Worm (Caenorhabditis elegans) whole organism, L2 larva: ENCODE measurements around the gene T07A9.14.
A peak's percentile ranks its signal among the peaks of the same experiment; 100 is the strongest.

Experiments
- blmp-1 ChIP-seq: sonication (generic microtip); optimal IDR thresholded peaks from 2 replicates; lab custom pipeline; 2017; ENCODE audit warnings: missing genetic modification characterization, mild to moderate bottlenecking, missing compliant biosample characterization, antibody characterized with exemption, moderate library complexity; ENCODE audit not compliant: insufficient read depth
- gmeb-1 ChIP-seq: fragments of 150-350 bp; optimal IDR thresholded peaks from 2 replicates; lab custom pipeline; 2014; ENCODE audit warnings: missing biosample characterization, missing genetic modification characterization
- lin-39 ChIP-seq: fragments of 150-350 bp; optimal IDR thresholded peaks from 2 replicates; lab custom pipeline; 2014; ENCODE audit warnings: missing biosample characterization, missing genetic modification reagents, missing genetic modification characterization
- lsy-2 ChIP-seq, 2 experiments: fragments of 150-350 bp in 1 of 2; sonication (generic microtip) in 1 of 2; optimal IDR thresholded peaks; 2 replicates each; lab custom pipeline; 2014 to 2017; ENCODE audit warnings: missing biosample characterization in 2 of 2, missing genetic modification characterization in 2 of 2
- snpc-4 ChIP-seq: fragments of 150-350 bp; optimal IDR thresholded peaks from 2 replicates; lab custom pipeline; 2014; ENCODE audit warnings: missing biosample characterization, missing genetic modification characterization
- unc-62 ChIP-seq: fragments of 150-350 bp; optimal IDR thresholded peaks from 2 replicates; lab custom pipeline; 2014; ENCODE audit warnings: missing biosample characterization, missing genetic modification reagents, missing genetic modification characterization
- ztf-11 ChIP-seq: sonication (generic microtip); optimal IDR thresholded peaks from 2 replicates; lab custom pipeline; 2017; ENCODE audit warnings: missing biosample characterization, missing genetic modification characterization

DNA sequence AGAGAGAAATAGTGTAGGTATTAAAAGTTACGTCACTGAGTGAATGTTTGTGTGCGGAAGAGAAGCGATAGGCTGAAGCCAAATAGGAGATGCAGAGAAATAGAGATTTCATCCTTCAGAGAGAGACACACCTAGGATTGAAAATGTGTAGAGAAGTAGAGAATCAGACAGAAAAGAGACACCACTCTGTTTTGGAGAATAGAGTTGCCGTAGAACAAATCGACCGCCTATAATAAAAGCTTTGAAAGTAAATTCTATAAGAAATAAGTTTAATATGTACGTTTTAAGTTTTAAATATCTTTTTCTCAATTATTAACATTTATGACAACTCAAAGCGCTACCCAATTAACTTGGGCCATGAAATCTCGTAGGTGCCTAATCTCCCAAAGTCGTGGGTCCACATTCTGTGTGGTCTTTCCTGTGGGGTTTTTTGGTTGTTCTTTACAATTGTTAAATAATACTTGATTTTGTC lies 24.0 kb downstream of the T07A9.14 start, which contains the start of gene T07A9.12:
- TF ChIP-seq blmp-1 (tag; lab: Kevin White, UChicago): peak; percentile 32
- TF ChIP-seq unc-62 (GFP tag; lab: Kevin White, UChicago): no peak
- TF ChIP-seq ztf-11 (tag; lab: Kevin White, UChicago): no peak
- peak; percentile 51 to 86 for TF ChIP-seq lsy-2 (tag; optimal IDR thresholded peaks at IDR 0.05; lab: Kevin White, UChicago)
- peak; percentile 41 for TF ChIP-seq gmeb-1 (tag; lab: Kevin White, UChicago)
- TF ChIP-seq snpc-4 (tag; lab: Kevin White, UChicago): no peak
- no peak for TF ChIP-seq lin-39 (tag; lab: Kevin White, UChicago)
